Fruit fly (Drosophila melanogaster) whole organism, embryonic: ENCODE results near the gene rdog.

Experiments
- Bgb ChIP-seq: fragments of 200-800 bp; sonication (Bioruptor generic); IDR thresholded peaks from 2 replicates; pipeline ENCODE4 v1.3.6; 2022; ENCODE audit warnings: missing biosample characterization, missing genetic modification characterization; ENCODE audit not compliant: partially characterized antibody
- CG10431 ChIP-seq: fragments of 200-800 bp; sonication (Bioruptor generic); optimal IDR thresholded peaks from 3 replicates; lab custom pipeline; 2018; ENCODE audit warnings: missing biosample characterization, mild to moderate bottlenecking, missing genetic modification characterization
- CG11398 ChIP-seq: fragments of 200-800 bp; sonication (Bioruptor generic); optimal IDR thresholded peaks from 2 replicates; lab custom pipeline; 2016; ENCODE audit warnings: missing biosample characterization, missing genetic modification characterization
- CG14667 ChIP-seq: fragments of 200-800 bp; sonication (Bioruptor generic); IDR thresholded peaks from 2 replicates; pipeline ENCODE4 v1.3.6; 2022; ENCODE audit warnings: missing biosample characterization, missing genetic modification characterization
- CG14965 ChIP-seq: fragments of 200-800 bp; sonication (Bioruptor generic); optimal IDR thresholded peaks from 2 replicates; lab custom pipeline; 2016; ENCODE audit warnings: missing biosample characterization, missing genetic modification characterization, borderline replicate concordance
- CG15514 ChIP-seq: fragments of 200-800 bp; sonication (Bioruptor generic); optimal IDR thresholded peaks from 3 replicates; lab custom pipeline; 2017; ENCODE audit warnings: missing biosample characterization, missing genetic modification characterization, mild to moderate bottlenecking, moderate library complexity, missing genetic modification reagents
- CG17568 ChIP-seq: fragments of 200-800 bp; sonication (Bioruptor generic); optimal IDR thresholded peaks from 2 replicates; lab custom pipeline; 2018; ENCODE audit warnings: missing biosample characterization, mild to moderate bottlenecking, missing genetic modification characterization, moderate library complexity
- CG17612 ChIP-seq: fragments of 200-800 bp; sonication (Bioruptor generic); IDR thresholded peaks from 2 replicates; pipeline ENCODE4 v1.3.6; 2022; ENCODE audit warnings: missing biosample characterization, missing genetic modification characterization
- CG31365 ChIP-seq: fragments of 200-800 bp; sonication (Bioruptor generic); optimal IDR thresholded peaks from 2 replicates; lab custom pipeline; 2018; ENCODE audit warnings: missing biosample characterization, mild to moderate bottlenecking, missing genetic modification characterization
- CG31388 ChIP-seq: fragments of 200-800 bp; sonication (Bioruptor generic); optimal IDR thresholded peaks from 2 replicates; lab custom pipeline; 2016; ENCODE audit warnings: missing biosample characterization, missing genetic modification characterization
- CG32772 ChIP-seq: fragments of 200-800 bp; sonication (Bioruptor generic); IDR thresholded peaks from 2 replicates; pipeline ENCODE4 v1.3.6; 2022; ENCODE audit warnings: missing biosample characterization, missing genetic modification characterization
- CG4707 ChIP-seq: fragments of 200-800 bp; sonication (Bioruptor generic); optimal IDR thresholded peaks from 2 replicates; lab custom pipeline; 2018; ENCODE audit warnings: missing biosample characterization, mild to moderate bottlenecking, missing genetic modification characterization, moderate library complexity
- CG5180 ChIP-seq: fragments of 200-800 bp; sonication (Bioruptor generic); optimal IDR thresholded peaks from 3 replicates; lab custom pipeline; 2017; ENCODE audit warnings: missing biosample characterization, missing genetic modification characterization, mild to moderate bottlenecking, moderate library complexity, missing genetic modification reagents
- CG6175 ChIP-seq: fragments of 200-800 bp; sonication (Bioruptor generic); IDR thresholded peaks from 3 replicates; pipeline ENCODE4 v1.3.6; 2022; ENCODE audit warnings: missing biosample characterization, missing genetic modification characterization
- CG6254 ChIP-seq: fragments of 200-800 bp; sonication (Bioruptor generic); optimal IDR thresholded peaks from 3 replicates; lab custom pipeline; 2017; ENCODE audit warnings: mild to moderate bottlenecking, missing biosample characterization, missing genetic modification reagents, missing genetic modification characterization
- CG6683 ChIP-seq: fragments of 200-800 bp; sonication (Bioruptor generic); optimal IDR thresholded peaks from 2 replicates; lab custom pipeline; 2017; ENCODE audit warnings: missing biosample characterization, mild to moderate bottlenecking, missing genetic modification characterization, missing genetic modification reagents
- CG7271 ChIP-seq: fragments of 200-800 bp; sonication (Bioruptor generic); optimal IDR thresholded peaks from 2 replicates; lab custom pipeline; 2018; ENCODE audit warnings: missing biosample characterization, mild to moderate bottlenecking, missing genetic modification characterization, moderate library complexity
- CG7786 ChIP-seq: fragments of 200-800 bp; sonication (Bioruptor generic); optimal IDR thresholded peaks from 2 replicates; lab custom pipeline; 2016; ENCODE audit warnings: missing biosample characterization, missing genetic modification characterization
- CG8089 ChIP-seq: fragments of 200-800 bp; sonication (Bioruptor generic); optimal IDR thresholded peaks from 3 replicates; lab custom pipeline; 2016; ENCODE audit warnings: missing biosample characterization, missing genetic modification characterization
- CG8924 ChIP-seq: fragments of 200-800 bp; optimal IDR thresholded peaks from 3 replicates; lab custom pipeline; 2019; ENCODE audit warnings: missing biosample characterization, mild to moderate bottlenecking, missing genetic modification characterization, moderate library complexity
- CG8944 ChIP-seq: fragments of 200-800 bp; sonication (Bioruptor generic); optimal IDR thresholded peaks from 3 replicates; lab custom pipeline; 2016; ENCODE audit warnings: missing biosample characterization, missing genetic modification characterization
- CG9817 ChIP-seq: fragments of 200-800 bp; sonication (Bioruptor generic); optimal IDR thresholded peaks from 2 replicates; lab custom pipeline; 2018; ENCODE audit warnings: missing biosample characterization, mild to moderate bottlenecking, missing genetic modification characterization, moderate library complexity
- D ChIP-seq, 2 experiments: fragments of 200-800 bp in 1 of 2; fragments of >200 bp in 1 of 2; sonication (Bioruptor generic) in 1 of 2; optimal IDR thresholded peaks; 2 replicates in 1 of 2; 3 replicates in 1 of 2; lab custom pipeline; 2017; ENCODE audit warnings: mild to moderate bottlenecking in 1 of 2, missing biosample characterization in 1 of 2, missing genetic modification characterization in 1 of 2, missing genetic modification reagents in 1 of 2
- Dfd ChIP-seq, 2 experiments: fragments of >200 bp; optimal IDR thresholded peaks; 2 replicates each; lab custom pipeline; 2017; ENCODE audit warnings: missing biosample characterization in 2 of 2, missing genetic modification characterization in 2 of 2
- Dp ChIP-seq: fragments of 200-800 bp; sonication (Bioruptor generic); optimal IDR thresholded peaks from 2 replicates; lab custom pipeline; 2018; ENCODE audit warnings: missing biosample characterization, mild to moderate bottlenecking, missing genetic modification characterization, moderate library complexity
- Eip74EF ChIP-seq, 2 experiments: fragments of 200-800 bp in 1 of 2; fragments of >200 bp in 1 of 2; sonication (Bioruptor generic) in 1 of 2; optimal IDR thresholded peaks; 2 replicates each; lab custom pipeline; 2017 to 2019; ENCODE audit warnings: missing biosample characterization in 2 of 2, missing genetic modification characterization in 2 of 2, mild to moderate bottlenecking in 1 of 2, moderate library complexity in 1 of 2
- Hmr ChIP-seq: fragments of 200-800 bp; sonication (Bioruptor generic); optimal IDR thresholded peaks from 3 replicates; lab custom pipeline; 2017; ENCODE audit warnings: mild to moderate bottlenecking, missing biosample characterization, missing genetic modification reagents, missing genetic modification characterization
- Hr39 ChIP-seq: fragments of >200 bp; optimal IDR thresholded peaks from 2 replicates; lab custom pipeline; 2017
- Lim3 ChIP-seq: fragments of 200-800 bp; sonication (Bioruptor generic); IDR thresholded peaks from 2 replicates; pipeline ENCODE4 v1.3.6; 2022; ENCODE audit warnings: missing biosample characterization, missing genetic modification characterization
- NC2α ChIP-seq: fragments of 200-800 bp; sonication (Bioruptor generic); optimal IDR thresholded peaks from 2 replicates; lab custom pipeline; 2016; ENCODE audit warnings: missing biosample characterization, missing genetic modification characterization
- cas ChIP-seq: fragments of 200-800 bp; sonication (Bioruptor generic); IDR thresholded peaks from 2 replicates; pipeline ENCODE4 v1.3.6; 2022; ENCODE audit warnings: missing biosample characterization, missing genetic modification characterization
- cato ChIP-seq: fragments of 200-800 bp; sonication (Bioruptor generic); optimal IDR thresholded peaks from 2 replicates; lab custom pipeline; 2016; ENCODE audit warnings: missing biosample characterization, missing genetic modification characterization, borderline replicate concordance
- ind ChIP-seq: fragments of 200-800 bp; sonication (Bioruptor generic); optimal IDR thresholded peaks from 3 replicates; lab custom pipeline; 2016; ENCODE audit warnings: missing biosample characterization, missing genetic modification characterization
- insv ChIP-seq, 2 experiments: fragments of 200-800 bp; sonication (Bioruptor generic); optimal IDR thresholded peaks; 3 replicates each; lab custom pipeline; 2016 to 2018; ENCODE audit warnings: missing biosample characterization in 2 of 2, missing genetic modification characterization in 2 of 2
- jigr1 ChIP-seq: fragments of 200-800 bp; sonication (Bioruptor generic); IDR thresholded peaks from 3 replicates; pipeline ENCODE4 v1.3.6; 2022; ENCODE audit warnings: missing biosample characterization, missing genetic modification characterization
- lilli ChIP-seq: fragments of 200-800 bp; sonication (Bioruptor generic); optimal IDR thresholded peaks from 3 replicates; lab custom pipeline; 2016; ENCODE audit warnings: missing biosample characterization, missing genetic modification characterization
- nmo ChIP-seq: fragments of 200-800 bp; sonication (Bioruptor generic); optimal IDR thresholded peaks from 2 replicates; lab custom pipeline; 2018; ENCODE audit warnings: missing biosample characterization, mild to moderate bottlenecking, missing genetic modification characterization, moderate library complexity
- org-1 ChIP-seq: fragments of 200-800 bp; sonication (Bioruptor generic); optimal IDR thresholded peaks from 2 replicates; lab custom pipeline; 2017; ENCODE audit warnings: missing biosample characterization, missing genetic modification characterization
- pan ChIP-seq, 4 experiments: fragments of >200 bp in 3 of 4; fragments of 200-800 bp in 1 of 4; sonication (Bioruptor generic) in 1 of 4; optimal IDR thresholded peaks in 3 of 4; IDR thresholded peaks in 1 of 4; 2 replicates each; pipeline versions ENCODE4 v1.3.6 to Lab custom; 2017 to 2022; ENCODE audit warnings: missing biosample characterization in 2 of 4, missing genetic modification characterization in 2 of 4, mixed read lengths in 1 of 4
- pho ChIP-seq: fragments of 200-800 bp; sonication (Bioruptor generic); optimal IDR thresholded peaks from 2 replicates; lab custom pipeline; 2016; ENCODE audit warnings: missing biosample characterization, missing genetic modification characterization
- sd ChIP-seq: fragments of 200-800 bp; sonication (Bioruptor generic); optimal IDR thresholded peaks from 3 replicates; lab custom pipeline; 2018; ENCODE audit warnings: missing biosample characterization, mild to moderate bottlenecking, missing genetic modification characterization, moderate library complexity
- sens ChIP-seq: fragments of 200-800 bp; sonication (Bioruptor generic); peaks from one replicate; lab custom pipeline; 2016; ENCODE audit warnings: missing biosample characterization, missing genetic modification characterization
- sima ChIP-seq: fragments of 200-800 bp; sonication (Bioruptor generic); optimal IDR thresholded peaks from 2 replicates; lab custom pipeline; 2016; ENCODE audit warnings: missing biosample characterization, missing genetic modification characterization
- slou ChIP-seq: fragments of 200-800 bp; sonication (Bioruptor generic); optimal IDR thresholded peaks from 3 replicates; lab custom pipeline; 2016; ENCODE audit warnings: missing biosample characterization, missing genetic modification characterization
- sob ChIP-seq: fragments of 200-800 bp; sonication (Bioruptor generic); IDR thresholded peaks from 2 replicates; pipeline ENCODE4 v1.3.6; 2022; ENCODE audit warnings: missing biosample characterization, missing genetic modification characterization
- sr ChIP-seq: fragments of 200-800 bp; sonication (Bioruptor generic); IDR thresholded peaks from 3 replicates; pipeline ENCODE4 v1.3.6; 2022; ENCODE audit warnings: missing biosample characterization, missing genetic modification characterization
- sug ChIP-seq: fragments of 200-800 bp; optimal IDR thresholded peaks from 2 replicates; lab custom pipeline; 2019; ENCODE audit warnings: missing biosample characterization, mild to moderate bottlenecking, missing genetic modification characterization, moderate library complexity
- tio ChIP-seq: fragments of 200-800 bp; sonication (Bioruptor generic); optimal IDR thresholded peaks from 2 replicates; lab custom pipeline; 2017; ENCODE audit warnings: missing biosample characterization, missing genetic modification characterization, inconsistent platforms
- z ChIP-seq: fragments of 200-800 bp; sonication (Bioruptor generic); IDR thresholded peaks from 3 replicates; pipeline ENCODE4 v1.3.6; 2022; ENCODE audit warnings: missing biosample characterization, missing genetic modification characterization

Gene rdog

DNA sequence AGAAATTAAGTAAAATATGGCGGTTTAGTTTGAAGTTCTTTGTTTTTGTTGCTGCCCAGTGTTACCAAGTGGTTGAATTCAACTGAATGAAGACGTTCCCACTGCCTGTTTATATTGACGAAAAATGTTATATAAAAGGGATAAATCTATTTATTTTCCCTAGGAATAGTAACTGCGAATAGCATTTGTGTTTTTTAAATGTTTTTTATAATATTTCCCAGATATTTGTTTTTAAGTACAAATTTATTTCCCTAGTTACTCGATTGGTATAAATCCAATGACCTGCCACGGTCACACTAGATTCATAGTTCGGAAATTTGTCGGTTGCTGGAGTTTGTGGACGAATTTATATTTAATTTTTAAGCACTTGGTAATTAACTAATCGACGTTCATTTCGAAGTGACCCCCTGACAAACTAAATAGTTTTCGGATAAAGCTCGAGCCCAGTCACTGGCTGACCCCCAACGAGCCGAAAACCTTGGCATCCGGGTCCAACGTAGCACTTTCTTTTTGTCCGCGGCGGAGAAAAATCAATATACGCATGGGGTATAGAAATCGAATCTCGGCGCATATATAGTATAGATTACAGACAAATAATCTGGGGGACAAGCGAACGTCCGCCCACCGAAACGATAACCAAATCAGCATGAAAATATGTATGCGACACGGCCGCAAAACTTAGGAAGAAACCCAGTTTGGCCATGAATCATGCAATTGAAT, 26.9 kb upstream of the rdog start, which contains the start of the genes dgt6 and Vha100-1 (continued):
- TF ChIP-seq cato (GFP tag; lab: Kevin White, UChicago), result no peak
- no peak for TF ChIP-seq cas (GFP tag; lab: Robert Waterston, UW)
- TF ChIP-seq CG14965 (GFP tag; lab: Kevin White, UChicago), result no peak
- TF ChIP-seq CG31388, result no peak
- TF ChIP-seq Bgb, result no peak
- TF ChIP-seq z (GFP tag; lab: Robert Waterston, UW), result no peak
- no peak for TF ChIP-seq CG9817 (tag; lab: Kevin White, UChicago)
- no peak for TF ChIP-seq Dfd (GFP tag; optimal IDR thresholded peaks at IDR 0.05; lab: Kevin White, UChicago)
- no peak for TF ChIP-seq CG7271
- TF ChIP-seq tio (GFP tag; lab: Kevin White, UChicago), result no peak
- TF ChIP-seq sens (GFP tag; lab: Kevin White, UChicago), result peak; percentile 74
- no peak for TF ChIP-seq CG14667 (GFP tag; lab: Robert Waterston, UW)
- peak; percentile 60 for TF ChIP-seq sug (tag; lab: Kevin White, UChicago)
- peak; percentile 4 for TF ChIP-seq CG8944
- TF ChIP-seq jigr1, result no peak
- TF ChIP-seq CG15514 (GFP tag; lab: Kevin White, UChicago), result peak; percentile 62
- TF ChIP-seq CG6683 (GFP tag; lab: Kevin White, UChicago), result no peak
- TF ChIP-seq pan (optimal IDR thresholded peaks at IDR 0.05; lab: Kevin White, UChicago), result no peak
- peak in 1 of 2 experiments; percentile 55 for TF ChIP-seq pan (GFP tag; optimal IDR thresholded peaks at IDR 0.05 in 1 of 2, IDR thresholded peaks at IDR 0.05 in 1 of 2)
- TF ChIP-seq sima (GFP tag; lab: Kevin White, UChicago), result no peak
- peak in 1 of 2 experiments; percentile 13 for TF ChIP-seq insv (GFP tag; optimal IDR thresholded peaks at IDR 0.05; lab: Kevin White, UChicago)
- TF ChIP-seq sd, result no peak
- TF ChIP-seq CG5180, result no peak
- peak; percentile 74 for TF ChIP-seq Dp (GFP tag; lab: Kevin White, UChicago)
- TF ChIP-seq D (optimal IDR thresholded peaks at IDR 0.05; lab: Kevin White, UChicago), result no peak
- TF ChIP-seq D (GFP tag; optimal IDR thresholded peaks at IDR 0.05; lab: Kevin White, UChicago), result no peak
- no peak for TF ChIP-seq CG7786 (GFP tag; lab: Kevin White, UChicago)
- TF ChIP-seq Lim3 (GFP tag; lab: Robert Waterston, UW), result no peak
- no peak for TF ChIP-seq CG8924
- TF ChIP-seq org-1, result no peak
- TF ChIP-seq CG31365 (tag; lab: Kevin White, UChicago), result no peak
- no peak for TF ChIP-seq CG6254 (GFP tag; lab: Kevin White, UChicago)
- TF ChIP-seq CG11398 (GFP tag; lab: Kevin White, UChicago), result no peak
- no peak for TF ChIP-seq Hmr (GFP tag; lab: Kevin White, UChicago)
- TF ChIP-seq lilli, result no peak
- no peak for TF ChIP-seq CG32772
- TF ChIP-seq CG10431 (GFP tag; lab: Kevin White, UChicago), result no peak
- no peak for TF ChIP-seq CG8089 (GFP tag; lab: Kevin White, UChicago)
- TF ChIP-seq sob (GFP tag; lab: Robert Waterston, UW), result peak; percentile 21; the same call in 1 of the 2 replicates
- no peak for TF ChIP-seq CG17568
- TF ChIP-seq Eip74EF (GFP tag; optimal IDR thresholded peaks at IDR 0.05; lab: Kevin White, UChicago), result no peak
- no peak for TF ChIP-seq ind (GFP tag; lab: Kevin White, UChicago)
- TF ChIP-seq pho (GFP tag; lab: Kevin White, UChicago), result no peak
- no peak for TF ChIP-seq sr (GFP tag; lab: Robert Waterston, UW)
- TF ChIP-seq nmo (GFP tag; lab: Kevin White, UChicago), result peak; percentile 65
- no peak for TF ChIP-seq CG17612 (GFP tag; lab: Robert Waterston, UW)
- no peak for TF ChIP-seq slou (GFP tag; lab: Kevin White, UChicago)
- no peak for TF ChIP-seq NC2α
- TF ChIP-seq CG4707, result no peak
- no peak for TF ChIP-seq CG6175 (GFP tag; lab: Robert Waterston, UW)
- no peak for TF ChIP-seq Hr39
